Worm (Caenorhabditis elegans) whole organism, young adult: ENCODE measurements around the gene R13A5.15.

ENCODE experiments used
- ama-1 ChIP-seq, 3 experiments: fragments of 150-350 bp in 1 of 3; sonication (generic microtip) in 2 of 3; optimal IDR thresholded peaks; 2 replicates each; lab custom pipeline; 2014 to 2018; ENCODE audit warnings: missing biosample characterization in 2 of 3, missing genetic modification characterization in 2 of 3, missing genetic modification reagents in 2 of 3
- atf-7 ChIP-seq: sonication (generic microtip); optimal IDR thresholded peaks from 2 replicates; lab custom pipeline; 2017; ENCODE audit warnings: mild to moderate bottlenecking, missing genetic modification characterization, missing compliant biosample characterization
- cebp-2 ChIP-seq: fragments of 200-800 bp; sonication (Bioruptor generic); IDR thresholded peaks from 2 replicates; pipeline ENCODE4 v1.3.6; 2022; ENCODE audit warnings: missing genetic modification characterization, missing compliant biosample characterization
- nhr-90 ChIP-seq: sonication (generic microtip); optimal IDR thresholded peaks from 2 replicates; lab custom pipeline; 2016; ENCODE audit warnings: missing genotype, mild to moderate bottlenecking, missing genetic modification characterization, missing compliant biosample characterization
- rcor-1 ChIP-seq: fragments of 200-800 bp; sonication (Bioruptor generic); IDR thresholded peaks from 2 replicates; pipeline ENCODE4 v1.3.6; 2022; ENCODE audit warnings: missing genetic modification reagents, missing genetic modification characterization, missing compliant biosample characterization
- snpc-4 ChIP-seq, 5 experiments: fragments of 150-350 bp in 1 of 5; sonication (generic microtip) in 4 of 5; optimal IDR thresholded peaks; 2 replicates each; lab custom pipeline; 2014 to 2018; ENCODE audit warnings: missing genetic modification characterization in 5 of 5, missing biosample characterization in 3 of 5, antibody characterized with exemption in 2 of 5, mild to moderate bottlenecking in 2 of 5, missing compliant biosample characterization in 2 of 5, missing genotype in 2 of 5, moderate library complexity in 2 of 5, missing genetic modification reagents in 1 of 5
- unc-62 ChIP-seq: fragments of 150-350 bp; optimal IDR thresholded peaks from 2 replicates; lab custom pipeline; 2014; ENCODE audit warnings: missing biosample characterization, missing genetic modification reagents, missing genetic modification characterization

DNA sequence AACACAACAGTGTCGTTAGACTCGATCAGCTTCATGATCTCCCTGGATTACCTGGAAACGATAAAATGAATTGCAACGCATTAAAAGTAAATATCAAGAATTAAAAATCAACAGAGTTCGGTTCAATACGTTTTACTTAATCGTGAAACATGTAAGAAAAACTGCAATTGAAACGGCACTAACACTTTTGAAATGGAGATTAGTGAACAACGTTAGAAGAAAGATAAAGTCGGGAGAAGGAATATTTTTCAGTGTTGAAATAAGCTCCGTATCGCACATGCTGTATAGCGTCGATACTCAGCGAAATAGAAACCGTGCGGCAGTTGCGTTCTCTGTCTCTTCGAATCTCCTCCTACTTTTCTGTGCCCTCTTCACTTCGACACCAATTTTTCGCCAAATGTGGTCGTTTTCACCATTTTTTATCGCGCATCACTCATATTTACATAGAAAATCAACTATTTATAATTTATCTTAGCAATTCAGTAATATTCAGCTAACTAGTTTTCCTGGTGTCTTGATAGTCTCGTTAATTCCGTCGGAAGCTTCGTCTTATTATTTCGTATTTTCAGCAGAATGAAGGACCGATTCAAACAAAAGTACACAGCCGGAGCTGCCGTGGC is 15.2 kb downstream of the R13A5.15 start, which contains the start of the genes rpl-9 and lpd-7:
- TF ChIP-seq cebp-2 (GFP tag; lab: Robert Waterston, UW) (no peak), atf-7 (tag; lab: Kevin White, UChicago) (no peak), rcor-1 (GFP tag; lab: Robert Waterston, UW) (no peak; the same call in 1 of the 2 replicates), nhr-90 (tag; lab: Kevin White, UChicago) (no peak), ama-1 (optimal IDR thresholded peaks at IDR 0.05; lab: Kevin White, UChicago) (no peak), ama-1 (GFP tag; optimal IDR thresholded peaks at IDR 0.05; lab: Kevin White, UChicago) (no peak), snpc-4 (GFP tag; optimal IDR thresholded peaks at IDR 0.05; lab: Kevin White, UChicago) (no peak), snpc-4 (tag; optimal IDR thresholded peaks at IDR 0.05; lab: Kevin White, UChicago) (peak in 2 of 4 experiments; percentile 27 to 75), unc-62 (no peak)
